Fruit fly (Drosophila melanogaster) whole organism, embryonic: ENCODE measurements around the gene mio.

ENCODE experiments used
- ATbp ChIP-seq: fragments of 200-800 bp; sonication (Bioruptor generic); optimal IDR thresholded peaks from 2 replicates; lab custom pipeline; 2017; ENCODE audit warnings: missing biosample characterization, mild to moderate bottlenecking, missing genetic modification characterization, missing genetic modification reagents
- C15 ChIP-seq: fragments of 200-800 bp; sonication (Bioruptor generic); IDR thresholded peaks from 3 replicates; pipeline ENCODE4 v1.3.6; 2022; ENCODE audit warnings: missing biosample characterization, missing genetic modification characterization
- CG10431 ChIP-seq: fragments of 200-800 bp; sonication (Bioruptor generic); optimal IDR thresholded peaks from 3 replicates; lab custom pipeline; 2018; ENCODE audit warnings: missing biosample characterization, mild to moderate bottlenecking, missing genetic modification characterization
- CG10979 ChIP-seq: fragments of 200-800 bp; sonication (Bioruptor generic); optimal IDR thresholded peaks from 2 replicates; lab custom pipeline; 2018; ENCODE audit warnings: missing biosample characterization, mild to moderate bottlenecking, missing genetic modification characterization, moderate library complexity
- CG13296 ChIP-seq: fragments of 200-800 bp; sonication (Bioruptor generic); optimal IDR thresholded peaks from 3 replicates; lab custom pipeline; 2018; ENCODE audit warnings: missing biosample characterization, mild to moderate bottlenecking, missing genetic modification characterization
- CG1529 ChIP-seq: fragments of 200-800 bp; sonication (Bioruptor generic); optimal IDR thresholded peaks from 3 replicates; lab custom pipeline; 2018; ENCODE audit warnings: missing biosample characterization, missing genetic modification characterization
- CG1603 ChIP-seq: fragments of 200-800 bp; sonication (Bioruptor generic); optimal IDR thresholded peaks from 2 replicates; lab custom pipeline; 2019; ENCODE audit warnings: missing biosample characterization, mild to moderate bottlenecking, missing genetic modification characterization, moderate library complexity
- CG17802 ChIP-seq: fragments of 200-800 bp; sonication (Bioruptor generic); optimal IDR thresholded peaks from 2 replicates; lab custom pipeline; 2018; ENCODE audit warnings: missing biosample characterization, mild to moderate bottlenecking, missing genetic modification characterization, moderate library complexity
- CG17912 ChIP-seq: fragments of 200-800 bp; sonication (Bioruptor generic); optimal IDR thresholded peaks from 2 replicates; lab custom pipeline; 2018; ENCODE audit warnings: missing biosample characterization, mild to moderate bottlenecking, missing genetic modification characterization
- CG1832 ChIP-seq: fragments of 200-800 bp; sonication (Bioruptor generic); optimal IDR thresholded peaks from 2 replicates; lab custom pipeline; 2017; ENCODE audit warnings: missing biosample characterization, mild to moderate bottlenecking, missing genetic modification characterization, inconsistent platforms
- CG30403 ChIP-seq: fragments of 200-800 bp; sonication (Bioruptor generic); optimal IDR thresholded peaks from 3 replicates; lab custom pipeline; 2016; ENCODE audit warnings: missing biosample characterization, missing genetic modification characterization
- CG42726 ChIP-seq: fragments of 200-800 bp; sonication (Bioruptor generic); IDR thresholded peaks from 2 replicates; pipeline ENCODE4 v1.3.6; 2022; ENCODE audit warnings: missing biosample characterization, missing genetic modification characterization; ENCODE audit not compliant: partially characterized antibody
- CG4424 ChIP-seq: fragments of 200-800 bp; sonication (Bioruptor generic); optimal IDR thresholded peaks from 3 replicates; lab custom pipeline; 2016; ENCODE audit warnings: missing biosample characterization, missing genetic modification characterization
- CG8281 ChIP-seq: fragments of 200-800 bp; sonication (Bioruptor generic); optimal IDR thresholded peaks from 2 replicates; lab custom pipeline; 2018; ENCODE audit warnings: missing biosample characterization, mild to moderate bottlenecking, missing genetic modification characterization, moderate library complexity
- CG8765 ChIP-seq: fragments of 200-800 bp; sonication (Bioruptor generic); IDR thresholded peaks from 2 replicates; pipeline ENCODE4 v1.3.6; 2022; ENCODE audit warnings: missing biosample characterization, missing genetic modification characterization
- CG8924 ChIP-seq: fragments of 200-800 bp; optimal IDR thresholded peaks from 3 replicates; lab custom pipeline; 2019; ENCODE audit warnings: missing biosample characterization, mild to moderate bottlenecking, missing genetic modification characterization, moderate library complexity
- CG9797 ChIP-seq: fragments of 200-800 bp; sonication (Bioruptor generic); optimal IDR thresholded peaks from 3 replicates; lab custom pipeline; 2018; ENCODE audit warnings: missing biosample characterization, mild to moderate bottlenecking, missing genetic modification characterization
- D19A ChIP-seq: fragments of 200-800 bp; optimal IDR thresholded peaks from 3 replicates; lab custom pipeline; 2019; ENCODE audit warnings: missing biosample characterization, mild to moderate bottlenecking, missing genetic modification characterization, moderate library complexity
- Dfd ChIP-seq, 2 experiments: fragments of >200 bp; optimal IDR thresholded peaks; 2 replicates each; lab custom pipeline; 2017; ENCODE audit warnings: missing biosample characterization in 2 of 2, missing genetic modification characterization in 2 of 2
- Dip3 ChIP-seq: fragments of 200-800 bp; sonication (Bioruptor generic); optimal IDR thresholded peaks from 3 replicates; lab custom pipeline; 2016; ENCODE audit warnings: missing biosample characterization, missing genetic modification characterization
- Doc2 ChIP-seq: fragments of 200-800 bp; sonication (Bioruptor generic); IDR thresholded peaks from 2 replicates; pipeline ENCODE4 v1.3.6; 2022; ENCODE audit warnings: missing biosample characterization, missing genetic modification characterization
- Dref ChIP-seq: fragments of 200-800 bp; sonication (Bioruptor generic); IDR thresholded peaks from 2 replicates; pipeline ENCODE4 v1.3.6; 2022; ENCODE audit warnings: missing biosample characterization, missing genetic modification characterization
- Ets97D ChIP-seq: fragments of 200-800 bp; sonication (Bioruptor generic); optimal IDR thresholded peaks from 3 replicates; lab custom pipeline; 2016; ENCODE audit warnings: missing biosample characterization, missing genetic modification characterization
- Hand ChIP-seq: fragments of 200-800 bp; sonication (Bioruptor generic); optimal IDR thresholded peaks from 2 replicates; lab custom pipeline; 2017; ENCODE audit warnings: mild to moderate bottlenecking, missing biosample characterization, missing genetic modification reagents, missing genetic modification characterization
- Hmx ChIP-seq: fragments of 200-800 bp; sonication (Bioruptor generic); optimal IDR thresholded peaks from 2 replicates; lab custom pipeline; 2016; ENCODE audit warnings: missing biosample characterization, missing genetic modification characterization
- Hsf ChIP-seq: fragments of 200-800 bp; sonication (Bioruptor generic); optimal IDR thresholded peaks from 3 replicates; lab custom pipeline; 2016; ENCODE audit warnings: missing biosample characterization, missing genetic modification characterization
- Lhr ChIP-seq: fragments of 200-800 bp; sonication (Bioruptor generic); optimal IDR thresholded peaks from 3 replicates; lab custom pipeline; 2017; ENCODE audit warnings: mild to moderate bottlenecking, missing biosample characterization, missing genetic modification reagents, missing genetic modification characterization
- Neu2 ChIP-seq: fragments of 200-800 bp; sonication (Bioruptor generic); optimal IDR thresholded peaks from 3 replicates; lab custom pipeline; 2016; ENCODE audit warnings: missing biosample characterization, missing genetic modification characterization, borderline replicate concordance
- PHDP ChIP-seq: fragments of 200-800 bp; sonication (Bioruptor generic); optimal IDR thresholded peaks from 3 replicates; lab custom pipeline; 2018; ENCODE audit warnings: missing biosample characterization, mild to moderate bottlenecking, missing genetic modification characterization, moderate library complexity
- Six4 ChIP-seq: fragments of 200-800 bp; sonication (Bioruptor generic); optimal IDR thresholded peaks from 2 replicates; lab custom pipeline; 2016; ENCODE audit warnings: missing biosample characterization, missing genetic modification characterization
- amos ChIP-seq: fragments of 200-800 bp; sonication (Bioruptor generic); IDR thresholded peaks from 2 replicates; pipeline ENCODE4 v1.3.6; 2022; ENCODE audit warnings: missing biosample characterization, missing genetic modification characterization; ENCODE audit not compliant: partially characterized antibody
- aop ChIP-seq: fragments of 200-800 bp; sonication (Bioruptor generic); IDR thresholded peaks from 2 replicates; pipeline ENCODE4 v1.3.6; 2022; ENCODE audit warnings: missing biosample characterization, missing genetic modification characterization
- bsh ChIP-seq, 2 experiments: fragments of 200-800 bp; sonication (Bioruptor generic); optimal IDR thresholded peaks; 2 replicates each; lab custom pipeline; 2017 to 2018; ENCODE audit warnings: mild to moderate bottlenecking in 2 of 2, missing biosample characterization in 2 of 2, missing genetic modification characterization in 2 of 2, moderate library complexity in 1 of 2
- btn ChIP-seq: fragments of 200-800 bp; sonication (Bioruptor generic); optimal IDR thresholded peaks from 2 replicates; lab custom pipeline; 2016; ENCODE audit warnings: missing biosample characterization, missing genetic modification characterization
- cato ChIP-seq: fragments of 200-800 bp; sonication (Bioruptor generic); optimal IDR thresholded peaks from 2 replicates; lab custom pipeline; 2016; ENCODE audit warnings: missing biosample characterization, missing genetic modification characterization, borderline replicate concordance
- crc ChIP-seq: fragments of 200-800 bp; sonication (Bioruptor generic); optimal IDR thresholded peaks from 2 replicates; lab custom pipeline; 2016; ENCODE audit warnings: missing biosample characterization, missing genetic modification characterization
- fd3F ChIP-seq: fragments of 200-800 bp; sonication (Bioruptor generic); optimal IDR thresholded peaks from 2 replicates; lab custom pipeline; 2018; ENCODE audit warnings: missing biosample characterization, mild to moderate bottlenecking, missing genetic modification characterization, moderate library complexity
- gro ChIP-seq: fragments of 200-800 bp; sonication (Bioruptor generic); optimal IDR thresholded peaks from 2 replicates; lab custom pipeline; 2016; ENCODE audit warnings: missing biosample characterization, missing genetic modification characterization
- mam ChIP-seq: fragments of 200-800 bp; sonication (Bioruptor generic); optimal IDR thresholded peaks from 3 replicates; lab custom pipeline; 2016; ENCODE audit warnings: missing biosample characterization, missing genetic modification characterization
- nau ChIP-seq: fragments of 200-800 bp; sonication (Bioruptor generic); optimal IDR thresholded peaks from 3 replicates; lab custom pipeline; 2017; ENCODE audit warnings: missing biosample characterization, mild to moderate bottlenecking, missing genetic modification characterization, missing genetic modification reagents
- nmo ChIP-seq: fragments of 200-800 bp; sonication (Bioruptor generic); optimal IDR thresholded peaks from 2 replicates; lab custom pipeline; 2018; ENCODE audit warnings: missing biosample characterization, mild to moderate bottlenecking, missing genetic modification characterization, moderate library complexity
- onecut ChIP-seq: fragments of 200-800 bp; sonication (Bioruptor generic); IDR thresholded peaks from 2 replicates; pipeline ENCODE4 v1.3.6; 2022; ENCODE audit warnings: missing biosample characterization, missing genetic modification characterization
- pfk ChIP-seq: fragments of 200-800 bp; sonication (Bioruptor generic); optimal IDR thresholded peaks from 2 replicates; lab custom pipeline; 2018; ENCODE audit warnings: missing biosample characterization, mild to moderate bottlenecking, missing genetic modification characterization, moderate library complexity
- run ChIP-seq: fragments of 200-800 bp; sonication (Bioruptor generic); optimal IDR thresholded peaks from 3 replicates; lab custom pipeline; 2018; ENCODE audit warnings: missing biosample characterization, mild to moderate bottlenecking, missing genetic modification characterization
- schlank ChIP-seq: fragments of 200-800 bp; sonication (Bioruptor generic); optimal IDR thresholded peaks from 2 replicates; lab custom pipeline; 2018; ENCODE audit warnings: missing biosample characterization, mild to moderate bottlenecking, missing genetic modification characterization
- shn ChIP-seq: fragments of 200-800 bp; sonication (Bioruptor generic); optimal IDR thresholded peaks from 3 replicates; lab custom pipeline; 2016; ENCODE audit warnings: missing biosample characterization, missing genetic modification characterization
- wek ChIP-seq: fragments of 200-800 bp; sonication (Bioruptor generic); optimal IDR thresholded peaks from 3 replicates; lab custom pipeline; 2018; ENCODE audit warnings: missing biosample characterization, mild to moderate bottlenecking, missing genetic modification characterization, moderate library complexity
- z ChIP-seq: fragments of 200-800 bp; sonication (Bioruptor generic); IDR thresholded peaks from 3 replicates; pipeline ENCODE4 v1.3.6; 2022; ENCODE audit warnings: missing biosample characterization, missing genetic modification characterization

Gene mio

DNA sequence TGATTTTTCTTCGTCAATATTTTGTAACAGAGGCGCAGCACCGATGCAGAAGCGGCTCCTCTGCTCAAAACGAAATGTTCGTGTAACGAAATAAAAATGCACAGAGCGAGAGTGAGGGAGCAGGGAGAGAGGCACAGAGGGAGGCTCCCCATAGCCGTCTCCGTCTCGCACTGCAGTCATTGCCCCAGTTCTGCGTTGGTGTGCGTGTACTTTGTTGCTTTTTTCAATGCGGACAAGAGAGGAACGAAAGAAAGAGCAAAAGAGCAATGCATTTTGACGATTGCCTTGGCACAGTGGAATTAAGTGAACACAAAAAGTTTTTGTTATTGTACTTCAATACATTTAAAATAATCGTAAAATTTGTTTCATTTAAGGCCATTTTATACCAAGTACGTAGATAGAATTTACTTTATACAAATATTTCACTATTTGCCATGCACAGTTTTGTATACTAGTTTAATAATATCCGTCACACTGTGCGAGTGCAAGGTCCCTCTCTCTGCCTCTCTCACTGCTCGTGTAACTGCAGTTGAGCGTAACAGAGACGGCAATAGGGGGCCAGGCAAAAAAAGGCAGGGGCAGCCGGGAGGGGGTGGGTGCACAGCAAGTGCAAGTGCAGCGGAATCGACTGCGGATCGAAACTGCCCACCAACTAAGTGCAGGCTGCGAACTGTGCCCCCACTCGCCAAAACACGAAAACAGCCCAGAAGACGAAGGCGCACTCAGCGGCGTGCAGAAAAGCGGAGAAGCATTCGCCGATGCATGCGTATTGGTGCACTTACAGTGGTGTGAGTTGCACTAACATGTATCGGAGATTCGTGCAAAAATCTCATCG, 14.9 kb upstream of the mio start (continued):
- peak; percentile 57 for TF ChIP-seq CG17912 (GFP tag; lab: Kevin White, UChicago)
- peak; percentile 100 for TF ChIP-seq CG1529 (GFP tag; lab: Kevin White, UChicago)
- TF ChIP-seq CG13296 (GFP tag; lab: Kevin White, UChicago), result peak; percentile 82
- TF ChIP-seq fd3F (GFP tag; lab: Kevin White, UChicago), result peak; percentile 76
- TF ChIP-seq crc (GFP tag; lab: Kevin White, UChicago), result peak; percentile 96
- peak; percentile 97 for TF ChIP-seq onecut (GFP tag; lab: Robert Waterston, UW)
- peak; percentile 72 for TF ChIP-seq CG9797 (GFP tag; lab: Kevin White, UChicago)
- TF ChIP-seq Hmx (GFP tag; lab: Kevin White, UChicago), result peak; percentile 73
- peak; percentile 32; the same call in 1 of the 2 replicates for TF ChIP-seq amos
- peak; percentile 90 for TF ChIP-seq mam
- TF ChIP-seq shn (GFP tag; lab: Kevin White, UChicago), result peak; percentile 95
- no peak for TF ChIP-seq Dref (GFP tag; lab: Robert Waterston, UW)
- TF ChIP-seq CG10431, result peak; percentile 98
- TF ChIP-seq CG10979 (tag; lab: Kevin White, UChicago), result peak; percentile 100
- TF ChIP-seq nmo (GFP tag; lab: Kevin White, UChicago), result peak; percentile 100
- TF ChIP-seq C15 (GFP tag; lab: Robert Waterston, UW), result peak; percentile 93
- peak; percentile 99 for TF ChIP-seq Lhr (GFP tag; lab: Kevin White, UChicago)
- TF ChIP-seq z (GFP tag; lab: Robert Waterston, UW), result peak; percentile 87
- TF ChIP-seq Doc2 (GFP tag; lab: Robert Waterston, UW), result peak; percentile 86
- no peak for TF ChIP-seq CG42726 (GFP tag; lab: Robert Waterston, UW)
- peak; percentile 38 for TF ChIP-seq Dip3
- TF ChIP-seq CG17802 (tag; lab: Kevin White, UChicago), result peak; percentile 93
- TF ChIP-seq CG8765 (GFP tag; lab: Robert Waterston, UW), result peak; percentile 99
- TF ChIP-seq Hsf, result peak; percentile 98
- TF ChIP-seq CG1603 (tag; lab: Kevin White, UChicago), result peak; percentile 99
- TF ChIP-seq CG8281 (tag; lab: Kevin White, UChicago), result peak; percentile 93
- peak; percentile 99 for TF ChIP-seq Six4
- TF ChIP-seq bsh (GFP tag; optimal IDR thresholded peaks at IDR 0.05; lab: Kevin White, UChicago), result peak; percentile 99 to 100
- TF ChIP-seq nau (GFP tag; lab: Kevin White, UChicago), result peak; percentile 98
- TF ChIP-seq wek (GFP tag; lab: Kevin White, UChicago), result peak; percentile 94
- TF ChIP-seq D19A (tag; lab: Kevin White, UChicago), result peak; percentile 98
- TF ChIP-seq Dfd (GFP tag; optimal IDR thresholded peaks at IDR 0.05; lab: Kevin White, UChicago), result no peak
- peak; percentile 99 for TF ChIP-seq CG30403
- no peak for TF ChIP-seq pfk (GFP tag; lab: Kevin White, UChicago)
- peak; percentile 98 for TF ChIP-seq PHDP (tag; lab: Kevin White, UChicago)
- TF ChIP-seq Neu2 (GFP tag; lab: Kevin White, UChicago), result peak; percentile 96
- peak; percentile 14 for TF ChIP-seq gro (GFP tag; lab: Kevin White, UChicago)
- TF ChIP-seq cato (GFP tag; lab: Kevin White, UChicago), result peak; percentile 99
- peak; percentile 77 for TF ChIP-seq Hand (GFP tag; lab: Kevin White, UChicago)
- peak; percentile 98 for TF ChIP-seq btn (GFP tag; lab: Kevin White, UChicago)
- TF ChIP-seq aop (GFP tag; lab: Robert Waterston, UW), result peak; percentile 98
- TF ChIP-seq Ets97D (GFP tag; lab: Kevin White, UChicago), result peak; percentile 92
- peak; percentile 98 for TF ChIP-seq run
- peak; percentile 59 for TF ChIP-seq schlank (tag; lab: Kevin White, UChicago)
- TF ChIP-seq CG1832, result peak; percentile 59
- TF ChIP-seq ATbp (GFP tag; lab: Kevin White, UChicago), result peak; percentile 99
- TF ChIP-seq CG8924 (tag; lab: Kevin White, UChicago), result peak; percentile 99
- TF ChIP-seq CG4424, result peak; percentile 99
